Worm (Caenorhabditis elegans): ENCODE data around the gene lbp-7.

lbp-7 gene

ce11 chrV:13916196-13916595 lies 36.8 kb downstream of the lbp-7 start, which contains the start of gene str-252:
str-252 (plus strand) TSS chrV:13916496.
- TF ChIP-seq vab-15 (tag; optimal IDR thresholded peaks at IDR 0.05), result no peak
- no peak for TF ChIP-seq fkh-10 (GFP tag; optimal IDR thresholded peaks at IDR 0.05)
- TF ChIP-seq lir-3 (tag; optimal IDR thresholded peaks at IDR 0.05; ENCODE audit: poor library complexity), result no peak
- no peak for TF ChIP-seq grh-1 (GFP tag; IDR thresholded peaks at IDR 0.05)

DNA sequence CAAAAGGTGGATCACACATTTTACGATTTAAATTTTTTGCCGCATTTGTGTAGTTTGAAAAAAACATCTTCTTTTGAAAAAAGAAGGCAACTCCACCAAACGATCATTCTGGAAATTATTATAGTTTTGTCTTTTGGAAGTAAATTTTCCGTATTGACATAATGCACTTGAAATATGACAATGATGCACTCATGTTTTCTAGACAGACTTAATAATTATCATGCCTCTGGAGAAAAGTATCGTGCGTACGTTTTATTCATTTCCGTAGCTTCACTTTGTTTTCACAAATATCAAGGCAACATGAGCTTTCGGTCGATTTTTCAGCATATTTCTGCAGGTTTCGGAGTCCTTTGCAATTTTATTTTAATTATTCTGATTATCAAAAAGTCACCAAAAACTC lies 39.0 kb downstream of the lbp-7 start, which contains the start of gene str-250:
str-250 (plus strand) TSS at position 301 of the 400 bp plus-strand sequence.
- TF ChIP-seq jun-1 (tag; optimal IDR thresholded peaks at IDR 0.05) (no peak), lin-13 (GFP tag; optimal IDR thresholded peaks at IDR 0.05) (no peak), blmp-1 (tag; optimal IDR thresholded peaks at IDR 0.05) (no peak)

DNA sequence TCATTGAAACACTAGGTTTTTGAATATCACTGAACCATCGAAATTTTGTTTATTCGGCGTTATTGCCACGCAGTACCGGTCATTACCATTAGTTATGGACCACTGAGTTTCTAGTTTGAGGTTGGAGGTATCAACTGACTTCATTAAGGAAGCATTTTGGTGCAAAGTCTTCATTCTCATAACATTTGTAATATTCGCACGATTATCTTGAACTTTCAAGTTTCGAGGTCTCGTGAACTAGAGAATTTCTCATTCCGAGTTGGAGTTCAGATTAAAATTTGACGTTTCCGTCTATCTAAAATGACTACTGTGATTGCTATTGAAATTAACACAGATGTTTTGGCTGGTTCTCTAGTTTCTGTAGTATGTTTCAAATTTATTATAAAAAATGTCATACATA lies 41.4 kb downstream of the lbp-7 start, which contains the start of gene srx-42:
srx-42 (plus strand) TSS at position 301 of the 400 bp plus-strand sequence.
- no peak for TF ChIP-seq aha-1 (tag; optimal IDR thresholded peaks at IDR 0.05)
- TF ChIP-seq ztf-4 (tag; optimal IDR thresholded peaks at IDR 0.05), result no peak
- no peak for TF ChIP-seq pqm-1 (tag; optimal IDR thresholded peaks at IDR 0.05)
- no peak for TF ChIP-seq rnt-1 (tag; optimal IDR thresholded peaks at IDR 0.05)
- no peak for TF ChIP-seq fos-1 (tag; optimal IDR thresholded peaks at IDR 0.05)
- no peak for TF ChIP-seq ama-1 (optimal IDR thresholded peaks at IDR 0.05)
- no peak for TF ChIP-seq pag-3 (tag; optimal IDR thresholded peaks at IDR 0.05; ENCODE audit: borderline replicate concordance, insufficient read depth)
- no peak for TF ChIP-seq hlh-4 (tag; optimal IDR thresholded peaks at IDR 0.05)
- TF ChIP-seq Y116A8C.19 (tag; optimal IDR thresholded peaks at IDR 0.05; ENCODE audit: borderline replicate concordance), result no peak
- no peak for TF ChIP-seq hlh-17 (GFP tag; optimal IDR thresholded peaks at IDR 0.05; ENCODE audit: borderline replicate concordance)
- no peak for TF ChIP-seq snpc-4 (tag; optimal IDR thresholded peaks at IDR 0.05)
- TF ChIP-seq dsc-1 (tag; optimal IDR thresholded peaks at IDR 0.05), result no peak
- no peak for TF ChIP-seq egl-13 (tag; optimal IDR thresholded peaks at IDR 0.05)

ce11 chrV:13923851-13924250 lies 44.5 kb downstream of the lbp-7 start, which contains the start of gene srxa-11:
srxa-11 (plus strand) TSS chrV:13924151.
- TF ChIP-seq egl-13 (tag; optimal IDR thresholded peaks at IDR 0.05) (no peak), xbp-1 (tag; optimal IDR thresholded peaks at IDR 0.05) (no peak)

ce11 chrV:13926398-13926797 lies 47.0 kb downstream of the lbp-7 start, which contains the start of gene srxa-12:
srxa-12 (plus strand) TSS chrV:13926698.
- TF ChIP-seq mab-9 (GFP tag; IDR thresholded peaks at IDR 0.05) (no peak), zag-1 (tag; optimal IDR thresholded peaks at IDR 0.05) (no peak), ceh-63 (GFP tag; optimal IDR thresholded peaks at IDR 0.05) (no peak), xbp-1 (tag; optimal IDR thresholded peaks at IDR 0.05) (no peak), nhr-77 (tag; optimal IDR thresholded peaks at IDR 0.05) (no peak), unc-98 (GFP tag; IDR thresholded peaks at IDR 0.05) (no peak), sptf-1 (tag; optimal IDR thresholded peaks at IDR 0.05) (no peak), nhr-90 (tag; optimal IDR thresholded peaks at IDR 0.05; ENCODE audit: poor library complexity) (no peak)

ce11 chrV:13929503-13929902 lies 50.2 kb downstream of the lbp-7 start, which contains the start of gene srxa-13:
srxa-13 (plus strand) TSS chrV:13929803.
- TF ChIP-seq nhr-20 (tag; optimal IDR thresholded peaks at IDR 0.05) (no peak), ces-1 (GFP tag; optimal IDR thresholded peaks at IDR 0.05) (no peak), C34B4.2 (tag; optimal IDR thresholded peaks at IDR 0.05) (no peak), sptf-1 (tag; optimal IDR thresholded peaks at IDR 0.05) (no peak), nhr-71 (tag; optimal IDR thresholded peaks at IDR 0.05) (no peak), aha-1 (tag; optimal IDR thresholded peaks at IDR 0.05) (no peak), lin-14 (GFP tag; optimal IDR thresholded peaks at IDR 0.05) (no peak), hpl-2 (GFP tag; optimal IDR thresholded peaks at IDR 0.05) (no peak), nhr-84 (tag; optimal IDR thresholded peaks at IDR 0.05) (no peak), ceh-63 (GFP tag; optimal IDR thresholded peaks at IDR 0.05) (no peak), pqm-1 (tag; optimal IDR thresholded peaks at IDR 0.05) (no peak), ceh-90 (tag; optimal IDR thresholded peaks at IDR 0.05) (no peak), vab-15 (tag; optimal IDR thresholded peaks at IDR 0.05) (no peak), lin-39 (tag; optimal IDR thresholded peaks at IDR 0.05) (no peak), efl-1 (optimal IDR thresholded peaks at IDR 0.05) (no peak), efl-1 (GFP tag; optimal IDR thresholded peaks at IDR 0.05 in 1 of 2) (no peak), lin-35 (GFP tag; optimal IDR thresholded peaks at IDR 0.05) (no peak), skn-1 (tag; optimal IDR thresholded peaks at IDR 0.05) (no peak), pag-3 (tag; optimal IDR thresholded peaks at IDR 0.05; ENCODE audit: borderline replicate concordance, insufficient read depth) (no peak), isw-1 (GFP tag; IDR thresholded peaks at IDR 0.05) (no peak), zip-4 (GFP tag; optimal IDR thresholded peaks at IDR 0.05) (no peak)

Data from whole organism, L1 larva.